Fruit fly (Drosophila melanogaster): ENCODE results near the gene CG4611.

CG4611 gene

DNA sequence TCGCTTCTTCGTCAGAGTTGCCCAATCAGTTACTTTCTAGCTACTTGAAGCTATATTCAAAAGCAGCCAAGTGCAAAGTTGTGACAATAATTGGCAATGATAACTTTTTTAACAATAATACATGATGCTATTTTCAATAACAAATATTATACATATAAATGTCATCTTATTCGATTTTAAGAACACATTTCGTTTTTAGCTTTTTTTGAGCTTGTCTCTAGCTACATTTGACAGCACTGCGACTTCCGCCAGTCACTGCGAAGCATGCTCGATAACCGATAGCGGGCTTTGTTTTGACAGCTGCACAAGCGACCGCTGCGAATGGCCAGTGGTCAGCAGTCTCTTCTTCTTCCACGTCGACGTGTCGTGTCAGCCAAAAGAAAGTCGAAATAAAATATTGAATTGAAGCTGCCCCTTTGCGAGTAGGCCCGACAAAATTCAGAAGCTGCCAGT, 16.2 kb downstream of the CG4611 start, which contains the start of the genes Gen and Srp54k:
TSS of gene Gen (minus strand) at position 23 of the 453 bp plus-strand sequence.
TSS of gene Srp54k (plus strand) at position 325 of the 453 bp plus-strand sequence.
- TF ChIP-seq CG14711 (tag; optimal IDR thresholded peaks at IDR 0.05), result peak; percentile 11
- peak; percentile 48 for TF ChIP-seq Crg-1 (GFP tag; optimal IDR thresholded peaks at IDR 0.05)
- TF ChIP-seq Hr96 (GFP tag; optimal IDR thresholded peaks at IDR 0.05), result no peak
- peak; percentile 46 for TF ChIP-seq bab1 (GFP tag; optimal IDR thresholded peaks at IDR 0.05)
- no peak for TF ChIP-seq CG5204 (GFP tag; optimal IDR thresholded peaks at IDR 0.05)
- TF ChIP-seq pad (GFP tag; optimal IDR thresholded peaks at IDR 0.05), result peak; percentile 6
- peak; percentile 39 for TF ChIP-seq CG7101 (tag; optimal IDR thresholded peaks at IDR 0.05)
- TF ChIP-seq kay (GFP tag; ENCODE audit: borderline replicate concordance), result no peak
- TF ChIP-seq toe (GFP tag; optimal IDR thresholded peaks at IDR 0.05), result no peak
- no peak for TF ChIP-seq ovo (GFP tag; optimal IDR thresholded peaks at IDR 0.05)
- peak; percentile 28 for TF ChIP-seq Mnt (GFP tag; optimal IDR thresholded peaks at IDR 0.05)
- TF ChIP-seq Clk (GFP tag; optimal IDR thresholded peaks at IDR 0.05), result no peak
- TF ChIP-seq cic (GFP tag; optimal IDR thresholded peaks at IDR 0.05), result peak; percentile 44
- no peak for TF ChIP-seq CG12768 (GFP tag; optimal IDR thresholded peaks at IDR 0.05)
- TF ChIP-seq CG7045 (GFP tag; optimal IDR thresholded peaks at IDR 0.05), result no peak
- TF ChIP-seq cnc (optimal IDR thresholded peaks at IDR 0.05), result no peak
- TF ChIP-seq tj (GFP tag; optimal IDR thresholded peaks at IDR 0.05), result peak; percentile 81
- peak; percentile 16 for TF ChIP-seq CG33017 (tag; optimal IDR thresholded peaks at IDR 0.05)
- peak; percentile 38 for TF ChIP-seq CG11617 (GFP tag; optimal IDR thresholded peaks at IDR 0.05)
- TF ChIP-seq CG1620 (GFP tag; optimal IDR thresholded peaks at IDR 0.05), result peak; percentile 19

DNA sequence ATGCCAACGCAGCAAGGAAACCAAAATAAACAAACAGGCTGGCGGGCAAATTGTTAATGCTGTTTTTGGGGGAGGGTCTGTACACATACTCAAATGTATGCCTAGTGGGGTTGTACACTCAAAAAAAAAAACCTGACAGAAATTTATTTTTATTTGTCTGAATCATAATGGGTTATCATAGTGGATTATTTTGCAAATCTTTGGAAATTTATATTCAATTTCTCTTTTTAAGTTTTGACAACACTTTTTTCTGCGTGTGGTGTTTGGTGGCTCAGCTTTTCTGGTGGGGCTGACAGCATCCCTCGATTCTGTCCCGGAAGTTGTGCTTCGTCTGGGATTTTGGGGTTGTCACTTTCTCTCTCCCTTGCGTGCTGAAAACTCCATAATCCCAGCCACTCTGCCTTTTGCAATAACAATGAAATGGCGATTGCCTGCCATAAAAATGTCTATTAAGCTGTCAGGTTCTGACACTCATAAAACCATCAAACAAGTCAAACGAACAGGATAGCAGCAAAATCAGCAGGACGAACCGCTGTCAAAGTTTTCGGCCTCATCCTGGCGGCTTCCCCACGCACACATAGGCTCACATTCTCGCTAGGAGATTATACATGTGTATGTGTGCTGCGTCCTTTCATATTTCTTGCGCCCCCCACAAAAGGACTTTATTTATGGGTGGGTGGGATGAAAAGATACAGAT, 18.9 kb downstream of the CG4611 start:
- TF ChIP-seq Crg-1 (GFP tag; optimal IDR thresholded peaks at IDR 0.05), result no peak
- TF ChIP-seq cnc (optimal IDR thresholded peaks at IDR 0.05), result no peak
- TF ChIP-seq CG11617 (GFP tag; optimal IDR thresholded peaks at IDR 0.05), result no peak
- TF ChIP-seq CG12768 (GFP tag; optimal IDR thresholded peaks at IDR 0.05), result no peak
- no peak for TF ChIP-seq CG5204 (GFP tag; optimal IDR thresholded peaks at IDR 0.05)
- TF ChIP-seq CG14711 (tag; optimal IDR thresholded peaks at IDR 0.05), result no peak
- TF ChIP-seq Clk (GFP tag; optimal IDR thresholded peaks at IDR 0.05), result no peak

DNA sequence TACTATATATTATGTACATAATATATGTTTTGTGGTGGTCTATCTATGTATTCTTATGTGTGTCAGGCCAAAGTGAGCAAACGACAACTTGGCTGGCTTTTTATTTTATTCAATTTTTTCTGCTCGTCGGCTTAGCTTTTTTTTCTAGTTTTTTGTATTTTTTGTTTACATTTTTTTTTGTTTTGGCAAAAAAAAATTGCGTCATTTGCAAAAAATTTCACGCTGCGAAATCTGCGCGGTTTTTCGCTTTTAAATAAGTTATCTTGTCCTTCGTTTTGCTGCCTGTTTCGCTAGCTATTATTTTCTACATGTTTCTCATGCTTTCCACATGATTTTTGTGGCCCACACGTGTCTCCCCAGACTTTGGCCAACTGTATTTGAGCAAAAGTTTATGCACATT, 36.3 kb downstream of the CG4611 start:
- TF ChIP-seq tj (GFP tag; optimal IDR thresholded peaks at IDR 0.05) (peak; percentile 63), pad (GFP tag; optimal IDR thresholded peaks at IDR 0.05) (no peak)

DNA sequence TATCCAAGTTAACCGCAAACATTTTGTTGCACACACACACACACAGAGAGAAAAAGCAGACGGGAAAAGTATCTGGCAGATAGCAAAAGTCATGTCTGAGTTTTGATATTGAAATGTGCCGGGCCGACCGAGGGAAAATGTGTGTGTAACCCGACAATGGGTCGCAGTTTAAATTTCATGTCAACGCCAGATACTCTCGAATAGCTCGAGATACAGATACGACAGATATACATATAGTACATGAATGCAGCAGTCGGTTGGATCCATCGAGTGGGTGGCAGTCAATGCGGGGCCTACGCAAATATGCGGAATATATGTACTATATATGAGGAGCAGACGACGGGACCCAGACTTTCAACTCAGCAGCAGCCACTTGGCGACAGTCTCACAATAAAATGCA, 39.9 kb downstream of the CG4611 start:
- TF ChIP-seq cic (GFP tag; optimal IDR thresholded peaks at IDR 0.05) (no peak), ovo (GFP tag; optimal IDR thresholded peaks at IDR 0.05) (no peak), pad (GFP tag; optimal IDR thresholded peaks at IDR 0.05) (no peak), kay (GFP tag; ENCODE audit: borderline replicate concordance) (peak; percentile 3)

DNA sequence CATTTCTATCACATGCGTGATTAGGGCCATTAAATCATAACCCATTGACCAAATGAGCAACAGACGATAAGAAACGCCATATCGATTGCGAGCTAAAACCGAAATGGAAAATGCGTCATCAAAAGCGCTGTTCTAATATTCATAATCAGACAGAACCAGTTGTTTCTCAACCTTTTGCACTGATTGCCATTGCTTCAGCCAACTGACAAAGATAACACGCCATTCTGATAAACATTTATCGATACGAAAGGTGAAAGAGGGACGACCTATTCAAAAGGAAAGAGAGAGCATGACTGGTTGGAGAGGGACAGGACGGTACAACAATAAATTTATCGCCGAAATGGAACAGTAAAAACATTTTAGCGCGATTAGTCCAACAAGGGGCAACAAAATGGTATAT, 40.6 kb downstream of the CG4611 start:
- TF ChIP-seq toe (GFP tag; optimal IDR thresholded peaks at IDR 0.05) (no peak), cic (GFP tag; optimal IDR thresholded peaks at IDR 0.05) (peak; percentile 25)

DNA sequence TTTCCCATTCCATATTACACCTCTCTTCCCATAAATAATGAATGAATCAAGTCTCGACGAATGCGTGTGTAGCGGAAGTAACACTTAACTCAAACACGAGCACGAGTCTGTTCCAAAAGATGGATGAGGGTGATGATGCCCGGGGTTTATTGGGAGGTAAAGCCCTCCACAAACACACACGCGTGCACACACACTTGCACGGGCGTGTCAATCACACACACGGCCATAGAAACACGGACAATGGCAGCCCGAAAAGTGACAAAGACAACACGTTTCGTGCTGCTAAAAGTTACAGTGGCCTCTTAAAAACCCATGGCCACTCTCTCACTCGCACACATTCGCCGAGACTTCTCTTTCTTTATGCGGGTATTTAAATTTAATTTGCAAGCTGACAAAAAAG, 42.7 kb downstream of the CG4611 start:
- TF ChIP-seq cic (GFP tag; optimal IDR thresholded peaks at IDR 0.05), result no peak
- TF ChIP-seq CG12768 (GFP tag; optimal IDR thresholded peaks at IDR 0.05), result no peak
- no peak for TF ChIP-seq pad (GFP tag; optimal IDR thresholded peaks at IDR 0.05)
- no peak for TF ChIP-seq tj (GFP tag; optimal IDR thresholded peaks at IDR 0.05)
- TF ChIP-seq bab1 (GFP tag; optimal IDR thresholded peaks at IDR 0.05), result no peak
- no peak for TF ChIP-seq toe (GFP tag; optimal IDR thresholded peaks at IDR 0.05)
- TF ChIP-seq Crg-1 (GFP tag; optimal IDR thresholded peaks at IDR 0.05), result no peak
- no peak for TF ChIP-seq CG11617 (GFP tag; optimal IDR thresholded peaks at IDR 0.05)
- TF ChIP-seq CG7101 (tag; optimal IDR thresholded peaks at IDR 0.05), result no peak
- no peak for TF ChIP-seq Clk (GFP tag; optimal IDR thresholded peaks at IDR 0.05)
- no peak for TF ChIP-seq CG1620 (GFP tag; optimal IDR thresholded peaks at IDR 0.05)
- no peak for TF ChIP-seq Hr96 (GFP tag; optimal IDR thresholded peaks at IDR 0.05)
- no peak for TF ChIP-seq CG14711 (tag; optimal IDR thresholded peaks at IDR 0.05)
- TF ChIP-seq CG33017 (tag; optimal IDR thresholded peaks at IDR 0.05), result no peak
- no peak for TF ChIP-seq Mnt (GFP tag; optimal IDR thresholded peaks at IDR 0.05)
- TF ChIP-seq CG5204 (GFP tag; optimal IDR thresholded peaks at IDR 0.05), result no peak

DNA sequence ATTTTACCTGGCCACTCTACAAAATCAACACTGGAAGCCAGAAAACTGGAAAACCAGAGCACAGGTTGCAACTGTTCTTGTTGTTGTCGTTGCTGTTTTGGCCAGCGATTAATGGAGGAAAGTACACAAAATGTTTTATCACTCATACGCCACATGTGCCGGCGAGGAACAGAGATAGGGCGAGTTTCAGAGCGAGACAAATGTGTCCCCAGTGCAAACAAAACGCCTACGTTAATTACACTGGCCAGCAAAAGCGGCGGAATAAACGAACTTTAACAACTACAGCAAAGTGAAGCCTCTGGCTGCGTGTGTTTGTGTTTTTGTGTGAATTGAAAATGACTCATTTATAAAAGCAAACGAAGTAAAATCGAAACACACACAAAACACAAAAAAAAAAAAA, 44.0 kb downstream of the CG4611 start:
- TF ChIP-seq CG12768 (GFP tag; optimal IDR thresholded peaks at IDR 0.05), result peak; percentile 51
- TF ChIP-seq Crg-1 (GFP tag; optimal IDR thresholded peaks at IDR 0.05), result no peak
- TF ChIP-seq CG5204 (GFP tag; optimal IDR thresholded peaks at IDR 0.05), result no peak
- TF ChIP-seq pad (GFP tag; optimal IDR thresholded peaks at IDR 0.05), result no peak
- TF ChIP-seq cnc (optimal IDR thresholded peaks at IDR 0.05), result no peak
- TF ChIP-seq Mnt (GFP tag; optimal IDR thresholded peaks at IDR 0.05), result peak; percentile 15
- TF ChIP-seq tj (GFP tag; optimal IDR thresholded peaks at IDR 0.05), result peak; percentile 40
- no peak for TF ChIP-seq toe (GFP tag; optimal IDR thresholded peaks at IDR 0.05)
- peak; percentile 39 for TF ChIP-seq cic (GFP tag; optimal IDR thresholded peaks at IDR 0.05)
- TF ChIP-seq CG7045 (GFP tag; optimal IDR thresholded peaks at IDR 0.05), result no peak
- TF ChIP-seq Hr96 (GFP tag; optimal IDR thresholded peaks at IDR 0.05), result no peak
- TF ChIP-seq CG1620 (GFP tag; optimal IDR thresholded peaks at IDR 0.05), result no peak
- TF ChIP-seq kay (GFP tag; ENCODE audit: borderline replicate concordance), result no peak
- TF ChIP-seq ovo (GFP tag; optimal IDR thresholded peaks at IDR 0.05), result no peak
- no peak for TF ChIP-seq CG33017 (tag; optimal IDR thresholded peaks at IDR 0.05)
- TF ChIP-seq CG7101 (tag; optimal IDR thresholded peaks at IDR 0.05), result no peak
- TF ChIP-seq CG11617 (GFP tag; optimal IDR thresholded peaks at IDR 0.05), result no peak
- TF ChIP-seq Clk (GFP tag; optimal IDR thresholded peaks at IDR 0.05), result no peak
- TF ChIP-seq CG14711 (tag; optimal IDR thresholded peaks at IDR 0.05), result no peak
- no peak for TF ChIP-seq bab1 (GFP tag; optimal IDR thresholded peaks at IDR 0.05)

All from whole organism, adult.